Worm (Caenorhabditis elegans) whole organism, L1 larva: ENCODE measurements around the gene dhs-19.

ENCODE experiments used
- C04F5.9 ChIP-seq: sonication (generic microtip); optimal IDR thresholded peaks from 2 replicates; lab custom pipeline; 2016; ENCODE audit warnings: missing genetic modification characterization, missing compliant biosample characterization
- C16A3.4 ChIP-seq: fragments of 150-350 bp; optimal IDR thresholded peaks from 2 replicates; lab custom pipeline; 2014; ENCODE audit warnings: missing biosample characterization, missing genetic modification characterization
- Y116A8C.19 ChIP-seq: sonication (generic microtip); optimal IDR thresholded peaks from 2 replicates; lab custom pipeline; 2016; ENCODE audit warnings: missing compliant biosample characterization, missing genetic modification characterization, borderline replicate concordance
- aly-2 ChIP-seq: fragments of 150-350 bp; optimal IDR thresholded peaks from 2 replicates; lab custom pipeline; 2014; ENCODE audit warnings: missing biosample characterization, missing genetic modification characterization
- ama-1 ChIP-seq: fragments of 150-350 bp; optimal IDR thresholded peaks from 2 replicates; lab custom pipeline; 2014
- blmp-1 ChIP-seq: fragments of 150-350 bp; optimal IDR thresholded peaks from 2 replicates; lab custom pipeline; 2014; ENCODE audit warnings: missing biosample characterization, missing genetic modification characterization
- ceh-8 ChIP-seq: fragments of 200-800 bp; sonication (Bioruptor generic); optimal IDR thresholded peaks from 2 replicates; lab custom pipeline; 2018; ENCODE audit warnings: mild to moderate bottlenecking, missing genetic modification characterization, moderate library complexity, missing compliant biosample characterization
- ceh-90 ChIP-seq: sonication (generic microtip); optimal IDR thresholded peaks from 2 replicates; lab custom pipeline; 2016; ENCODE audit warnings: missing genetic modification characterization, missing compliant biosample characterization
- ces-1 ChIP-seq: fragments of 150-350 bp; optimal IDR thresholded peaks from 2 replicates; lab custom pipeline; 2014; ENCODE audit warnings: missing biosample characterization, missing genetic modification reagents, missing genetic modification characterization
- dpl-1 ChIP-seq, 3 experiments: fragments of 150-350 bp in 2 of 3; sonication (generic microtip) in 1 of 3; optimal IDR thresholded peaks; 2 replicates each; lab custom pipeline; 2014 to 2017; ENCODE audit warnings: missing biosample characterization in 3 of 3, missing genetic modification characterization in 3 of 3, missing genetic modification reagents in 3 of 3
- efl-1 ChIP-seq, 4 experiments: fragments of 150-350 bp; optimal IDR thresholded peaks in 3 of 4; peaks in 1 of 4; 1 replicate in 1 of 4; 2 replicates in 3 of 4; lab custom pipeline; 2014; ENCODE audit warnings: missing biosample characterization in 2 of 4, missing genetic modification characterization in 2 of 4, missing genetic modification reagents in 2 of 4
- efl-3 ChIP-seq: fragments of 200-800 bp; sonication (Bioruptor generic); optimal IDR thresholded peaks from 2 replicates; lab custom pipeline; 2018; ENCODE audit warnings: mild to moderate bottlenecking, missing genetic modification characterization, missing compliant biosample characterization
- egl-13 ChIP-seq: sonication (generic microtip); optimal IDR thresholded peaks from 2 replicates; lab custom pipeline; 2016; ENCODE audit warnings: missing genotype, missing genetic modification reagents, missing genetic modification characterization, missing compliant biosample characterization
- egl-27 ChIP-seq, 2 experiments: fragments of 150-350 bp in 1 of 2; sonication (generic microtip); optimal IDR thresholded peaks; 3 replicates each; lab custom pipeline; 2017 to 2018; ENCODE audit warnings: missing biosample characterization in 2 of 2, missing genetic modification characterization in 2 of 2, missing genetic modification reagents in 2 of 2
- elt-2 ChIP-seq: sonication (generic microtip); optimal IDR thresholded peaks from 2 replicates; lab custom pipeline; 2016; ENCODE audit warnings: missing genetic modification characterization, mild to moderate bottlenecking, inconsistent platforms, missing compliant biosample characterization, missing genetic modification reagents
- fkh-10 ChIP-seq: sonication (generic microtip); optimal IDR thresholded peaks from 2 replicates; lab custom pipeline; 2017; ENCODE audit warnings: missing biosample characterization, missing genetic modification reagents, missing genetic modification characterization
- fkh-8 ChIP-seq: sonication (generic microtip); optimal IDR thresholded peaks from 2 replicates; lab custom pipeline; 2016; ENCODE audit warnings: mild to moderate bottlenecking, missing genetic modification characterization, missing compliant biosample characterization
- grh-1 ChIP-seq: fragments of 200-800 bp; sonication (Bioruptor generic); IDR thresholded peaks from 2 replicates; pipeline ENCODE4 v1.3.6; 2022; ENCODE audit warnings: missing genetic modification reagents, missing genetic modification characterization, missing compliant biosample characterization
- hlh-17 ChIP-seq: fragments of 200-800 bp; sonication (Bioruptor generic); optimal IDR thresholded peaks from 2 replicates; lab custom pipeline; 2018; ENCODE audit warnings: missing genetic modification characterization, mild to moderate bottlenecking, missing compliant biosample characterization, moderate library complexity, borderline replicate concordance
- irx-1 ChIP-seq: sonication (generic microtip); optimal IDR thresholded peaks from 2 replicates; lab custom pipeline; 2016; ENCODE audit warnings: missing genetic modification characterization, missing compliant biosample characterization
- jun-1 ChIP-seq: fragments of 150-350 bp; optimal IDR thresholded peaks from 2 replicates; lab custom pipeline; 2014; ENCODE audit warnings: missing biosample characterization, missing genetic modification reagents, missing genetic modification characterization
- lin-13 ChIP-seq: fragments of 150-350 bp; optimal IDR thresholded peaks from 2 replicates; lab custom pipeline; 2014; ENCODE audit warnings: missing biosample characterization, missing genetic modification reagents, missing genetic modification characterization
- lin-14 ChIP-seq: fragments of 200-800 bp; sonication (Bioruptor generic); optimal IDR thresholded peaks from 2 replicates; lab custom pipeline; 2018; ENCODE audit warnings: mild to moderate bottlenecking, missing genetic modification characterization, moderate library complexity, missing compliant biosample characterization
- lin-15B ChIP-seq: fragments of 150-350 bp; sonication (generic microtip); optimal IDR thresholded peaks from 3 replicates; lab custom pipeline; 2014; ENCODE audit warnings: missing biosample characterization, missing genetic modification characterization
- lin-35 ChIP-seq, 2 experiments: fragments of 150-350 bp; optimal IDR thresholded peaks; 2 replicates each; lab custom pipeline; 2014; ENCODE audit warnings: missing biosample characterization in 2 of 2, missing genetic modification characterization in 2 of 2, missing genetic modification reagents in 2 of 2
- lir-3 ChIP-seq: sonication (generic microtip); optimal IDR thresholded peaks from 2 replicates; lab custom pipeline; 2016; ENCODE audit warnings: mild to moderate bottlenecking, missing genetic modification characterization, moderate library complexity, missing compliant biosample characterization; ENCODE audit not compliant: poor library complexity
- lsy-2 ChIP-seq, 2 experiments: fragments of 150-350 bp; optimal IDR thresholded peaks; 2 replicates each; lab custom pipeline; 2014; ENCODE audit warnings: missing biosample characterization in 2 of 2, missing genetic modification characterization in 2 of 2
- mdl-1 ChIP-seq, 2 experiments: fragments of 150-350 bp; optimal IDR thresholded peaks; 2 replicates each; lab custom pipeline; 2014 to 2017; ENCODE audit warnings: missing biosample characterization in 2 of 2, missing genetic modification characterization in 2 of 2, inconsistent platforms in 1 of 2
- mef-2 ChIP-seq: fragments of 150-350 bp; optimal IDR thresholded peaks from 2 replicates; lab custom pipeline; 2014; ENCODE audit warnings: missing biosample characterization, missing genetic modification characterization
- mep-1 ChIP-seq: fragments of 150-350 bp; optimal IDR thresholded peaks from 2 replicates; lab custom pipeline; 2014; ENCODE audit warnings: missing biosample characterization, missing genetic modification characterization
- nhr-19 ChIP-seq: fragments of 200-800 bp; sonication (Bioruptor generic); conservative IDR thresholded peaks from 2 replicates; pipeline ENCODE4 v1.3.6; 2022; ENCODE audit warnings: missing genetic modification characterization, missing compliant biosample characterization
- nhr-20 ChIP-seq: sonication (generic microtip); optimal IDR thresholded peaks from 2 replicates; lab custom pipeline; 2016; ENCODE audit warnings: mild to moderate bottlenecking, missing genetic modification characterization, missing compliant biosample characterization
- nhr-28 ChIP-seq: fragments of 150-350 bp; optimal IDR thresholded peaks from 2 replicates; lab custom pipeline; 2014; ENCODE audit warnings: missing biosample characterization, missing genetic modification characterization
- nhr-47 ChIP-seq: sonication (generic microtip); optimal IDR thresholded peaks from 2 replicates; lab custom pipeline; 2016; ENCODE audit warnings: mild to moderate bottlenecking, missing genetic modification characterization, moderate library complexity, missing compliant biosample characterization
- nhr-71 ChIP-seq: sonication (generic microtip); optimal IDR thresholded peaks from 2 replicates; lab custom pipeline; 2016; ENCODE audit warnings: mild to moderate bottlenecking, missing genetic modification characterization, moderate library complexity, missing compliant biosample characterization
- nhr-77 ChIP-seq: fragments of 150-350 bp; optimal IDR thresholded peaks from 2 replicates; lab custom pipeline; 2014; ENCODE audit warnings: missing biosample characterization, missing genetic modification characterization
- nhr-84 ChIP-seq: sonication (generic microtip); optimal IDR thresholded peaks from 2 replicates; lab custom pipeline; 2017; ENCODE audit warnings: missing biosample characterization, missing genetic modification characterization
- nhr-85 ChIP-seq: sonication (generic microtip); peaks from one replicate; lab custom pipeline; 2016; ENCODE audit warnings: missing genetic modification characterization, inconsistent platforms, missing compliant biosample characterization
- nhr-90 ChIP-seq: sonication (generic microtip); optimal IDR thresholded peaks from 2 replicates; lab custom pipeline; 2016; ENCODE audit warnings: mild to moderate bottlenecking, missing genetic modification characterization, missing compliant biosample characterization; ENCODE audit not compliant: poor library complexity
- pag-3 ChIP-seq: sonication (generic microtip); optimal IDR thresholded peaks from 2 replicates; lab custom pipeline; 2017; ENCODE audit warnings: missing genetic modification characterization, mild to moderate bottlenecking, missing compliant biosample characterization, antibody characterized with exemption, borderline replicate concordance; ENCODE audit not compliant: insufficient read depth
- pax-3 ChIP-seq: fragments of 200-800 bp; sonication (Bioruptor generic); optimal IDR thresholded peaks from 2 replicates; lab custom pipeline; 2018; ENCODE audit warnings: mild to moderate bottlenecking, missing genetic modification characterization, moderate library complexity, missing compliant biosample characterization
- rnt-1 ChIP-seq: sonication (generic microtip); optimal IDR thresholded peaks from 2 replicates; lab custom pipeline; 2016; ENCODE audit warnings: mild to moderate bottlenecking, missing genetic modification characterization, moderate library complexity, missing compliant biosample characterization
- snu-23 ChIP-seq: sonication (generic microtip); optimal IDR thresholded peaks from 2 replicates; lab custom pipeline; 2016; ENCODE audit warnings: missing genetic modification characterization, missing compliant biosample characterization
- tbx-2 ChIP-seq: sonication (generic microtip); optimal IDR thresholded peaks from 2 replicates; lab custom pipeline; 2016; ENCODE audit warnings: missing genetic modification characterization, missing compliant biosample characterization
- unc-130 ChIP-seq: fragments of 150-350 bp; optimal IDR thresholded peaks from 2 replicates; lab custom pipeline; 2017; ENCODE audit warnings: missing biosample characterization, missing genetic modification characterization, inconsistent platforms
- unc-30 ChIP-seq: sonication (generic microtip); optimal IDR thresholded peaks from 2 replicates; lab custom pipeline; 2017; ENCODE audit warnings: missing biosample characterization, missing genetic modification characterization
- unc-86 ChIP-seq: sonication (generic microtip); optimal IDR thresholded peaks from 2 replicates; lab custom pipeline; 2016; ENCODE audit warnings: missing genetic modification characterization, missing compliant biosample characterization
- zag-1 ChIP-seq: fragments of 150-350 bp; optimal IDR thresholded peaks from 2 replicates; lab custom pipeline; 2014; ENCODE audit warnings: missing biosample characterization, missing genetic modification characterization
- ztf-11 ChIP-seq, 2 experiments: sonication (generic microtip); optimal IDR thresholded peaks; 2 replicates each; lab custom pipeline; 2016 to 2017; ENCODE audit warnings: missing genetic modification characterization in 2 of 2, missing biosample characterization in 1 of 2, missing compliant biosample characterization in 1 of 2

dhs-19 gene

DNA sequence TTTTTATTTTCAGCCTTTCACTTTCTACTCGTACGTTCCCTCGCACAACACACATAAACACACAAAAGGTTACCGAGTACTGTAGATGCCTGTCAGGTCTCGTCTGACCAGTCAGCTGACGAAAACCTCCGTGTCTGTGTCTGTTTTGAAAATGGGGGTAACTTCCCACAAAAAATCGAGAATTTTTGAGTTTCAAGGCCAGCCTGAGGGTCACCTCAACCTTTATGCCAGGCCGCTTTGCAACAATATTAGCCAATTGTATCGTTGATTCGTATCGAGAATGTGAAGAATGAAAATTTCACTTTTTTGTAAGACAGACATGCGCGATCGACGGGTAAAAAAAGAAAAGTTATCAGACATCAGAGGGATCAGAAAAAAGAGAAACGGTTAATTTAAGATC lies 40.8 kb upstream of the dhs-19 start (continued):
- TF ChIP-seq grh-1 (GFP tag; lab: Robert Waterston, UW) (peak; percentile 87), hlh-17 (GFP tag; lab: Kevin White, UChicago) (no peak), blmp-1 (tag; lab: Kevin White, UChicago) (peak; percentile 99), mef-2 (tag; lab: Kevin White, UChicago) (no peak), ceh-8 (GFP tag; lab: Kevin White, UChicago) (no peak), efl-1 (optimal IDR thresholded peaks at IDR 0.05; lab: Kevin White, UChicago) (peak; percentile 20 to 39), efl-1 (GFP tag; optimal IDR thresholded peaks at IDR 0.05 in 1 of 2; lab: Kevin White, UChicago) (peak in 1 of 2 experiments; percentile 6), fkh-8 (tag; lab: Kevin White, UChicago) (no peak), lin-14 (GFP tag; lab: Kevin White, UChicago) (peak; percentile 94), zag-1 (tag; lab: Kevin White, UChicago) (no peak), nhr-19 (GFP tag; lab: Robert Waterston, UW) (peak; percentile 41; the same call in 1 of the 2 replicates), C16A3.4 (tag; lab: Kevin White, UChicago) (peak; percentile 49), unc-30 (no peak), lsy-2 (tag; optimal IDR thresholded peaks at IDR 0.05; lab: Kevin White, UChicago) (peak; percentile 56 to 84), ceh-90 (tag; lab: Kevin White, UChicago) (no peak)

ce11 chrV:11529541-11529940 lies 39.3 kb upstream of the dhs-19 start:
- TF ChIP-seq nhr-47 (tag; lab: Kevin White, UChicago) = no peak
- TF ChIP-seq irx-1 (tag; lab: Kevin White, UChicago) = no peak
- TF ChIP-seq ces-1 (GFP tag; lab: Kevin White, UChicago) = no peak
- TF ChIP-seq efl-3 (GFP tag; lab: Kevin White, UChicago) = no peak
- TF ChIP-seq mdl-1 (tag; optimal IDR thresholded peaks at IDR 0.05; lab: Kevin White, UChicago) = peak in 1 of 2 experiments; percentile 25
- no peak for TF ChIP-seq jun-1
- no peak for TF ChIP-seq lin-15B (tag; lab: Kevin White, UChicago)
- no peak for TF ChIP-seq pag-3 (tag; lab: Kevin White, UChicago)
- TF ChIP-seq Y116A8C.19 (tag; lab: Kevin White, UChicago) = no peak
- no peak for TF ChIP-seq pax-3 (tag; lab: Kevin White, UChicago)
- TF ChIP-seq blmp-1 (tag; lab: Kevin White, UChicago) = no peak
- TF ChIP-seq ztf-11 (tag; optimal IDR thresholded peaks at IDR 0.05; lab: Kevin White, UChicago) = no peak
- TF ChIP-seq tbx-2 (tag; lab: Kevin White, UChicago) = peak; percentile 58
- TF ChIP-seq nhr-28 = no peak
- TF ChIP-seq nhr-85 (tag; lab: Kevin White, UChicago) = no peak
- TF ChIP-seq snu-23 = no peak
- TF ChIP-seq unc-130 = no peak
- peak in 1 of 2 experiments; percentile 21 for TF ChIP-seq lsy-2 (tag; optimal IDR thresholded peaks at IDR 0.05; lab: Kevin White, UChicago)
- TF ChIP-seq lin-35 (GFP tag; optimal IDR thresholded peaks at IDR 0.05; lab: Kevin White, UChicago) = no peak
- no peak for TF ChIP-seq efl-1 (optimal IDR thresholded peaks at IDR 0.05; lab: Kevin White, UChicago)
- peak in 1 of 2 experiments; percentile 58 for TF ChIP-seq efl-1 (GFP tag; optimal IDR thresholded peaks at IDR 0.05 in 1 of 2; lab: Kevin White, UChicago)
- no peak for TF ChIP-seq elt-2
- TF ChIP-seq fkh-10 (GFP tag; lab: Kevin White, UChicago) = no peak
- peak; percentile 65 for TF ChIP-seq nhr-77 (tag; lab: Kevin White, UChicago)
- TF ChIP-seq mep-1 (tag; lab: Kevin White, UChicago) = no peak
- no peak for TF ChIP-seq aly-2 (tag; lab: Kevin White, UChicago)
- peak; percentile 45 to 57 for TF ChIP-seq egl-27 (tag; optimal IDR thresholded peaks at IDR 0.05; lab: Kevin White, UChicago)
- TF ChIP-seq rnt-1 = no peak
- no peak for TF ChIP-seq lir-3 (tag; lab: Kevin White, UChicago)
- no peak for TF ChIP-seq lin-13 (GFP tag; lab: Kevin White, UChicago)
- TF ChIP-seq nhr-20 (tag; lab: Kevin White, UChicago) = peak; percentile 36
- TF ChIP-seq nhr-71 (tag; lab: Kevin White, UChicago) = peak; percentile 36
- no peak for TF ChIP-seq nhr-84
- no peak for TF ChIP-seq dpl-1 (GFP tag; optimal IDR thresholded peaks at IDR 0.05; lab: Kevin White, UChicago)
- no peak for TF ChIP-seq C04F5.9
- TF ChIP-seq lin-14 (GFP tag; lab: Kevin White, UChicago) = peak; percentile 48
- no peak for TF ChIP-seq egl-13 (tag; lab: Kevin White, UChicago)
- no peak for TF ChIP-seq unc-86 (tag; lab: Kevin White, UChicago)
- TF ChIP-seq nhr-90 (tag; lab: Kevin White, UChicago) = no peak
- no peak for TF ChIP-seq ama-1
- TF ChIP-seq grh-1 (GFP tag; lab: Robert Waterston, UW) = no peak
